Fruit fly (Drosophila melanogaster): Measurements from ENCODE around the gene CG31915.
A peak's percentile ranks its signal among the peaks of the same experiment; 100 is the strongest.

The CG31915 gene

DNA sequence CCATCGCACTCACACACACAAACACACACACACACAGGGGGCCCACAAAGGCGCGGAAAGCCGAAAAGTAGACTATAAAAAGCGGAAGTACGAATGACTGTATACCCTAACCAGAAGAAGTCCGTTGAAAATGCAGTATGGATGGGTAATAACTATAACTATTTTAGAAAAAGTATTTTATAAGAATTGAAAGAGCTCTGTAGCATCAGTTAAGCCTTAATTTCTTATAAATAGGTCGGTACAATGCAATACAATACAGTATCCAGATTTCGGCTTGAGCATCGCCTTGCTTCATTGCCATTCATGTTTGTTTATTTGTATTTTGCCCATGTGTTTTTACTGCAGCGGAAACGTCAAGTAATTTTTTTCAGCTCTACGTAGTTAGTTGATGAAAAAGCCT is 41.6 kb downstream of the CG31915 start:
- TF ChIP-seq CG1529 (GFP tag; optimal IDR thresholded peaks at IDR 0.05) (no peak), Deaf1 (tag; optimal IDR thresholded peaks at IDR 0.05) (no peak), CG12769 (tag; optimal IDR thresholded peaks at IDR 0.05) (no peak), lab (GFP tag; optimal IDR thresholded peaks at IDR 0.05) (peak; percentile 72), corto (GFP tag; optimal IDR thresholded peaks at IDR 0.05) (no peak), C15 (GFP tag; IDR thresholded peaks at IDR 0.05) (no peak), CG14441 (GFP tag; IDR thresholded peaks at IDR 0.05) (no peak), dan (GFP tag; IDR thresholded peaks at IDR 0.05) (no peak), Chrac-16 (GFP tag; optimal IDR thresholded peaks at IDR 0.05) (no peak), CG17385 (GFP tag; optimal IDR thresholded peaks at IDR 0.05) (peak; percentile 26), al (GFP tag; IDR thresholded peaks at IDR 0.05) (0 out of 2 replicates have a peak, but pooled peaks have one; percentile 10), CG13624 (GFP tag; optimal IDR thresholded peaks at IDR 0.05) (no peak), ash1 (GFP tag; optimal IDR thresholded peaks at IDR 0.05) (no peak), CG3726 (GFP tag; IDR thresholded peaks at IDR 0.05) (no peak), Nf-YC (tag; optimal IDR thresholded peaks at IDR 0.05) (no peak), CG33213 (GFP tag; optimal IDR thresholded peaks at IDR 0.05) (no peak), CG2889 (GFP tag; IDR thresholded peaks at IDR 0.05) (no peak), row (GFP tag; IDR thresholded peaks at IDR 0.05) (peak; percentile 69), Lim3 (GFP tag; IDR thresholded peaks at IDR 0.05) (no peak), fu2 (GFP tag; optimal IDR thresholded peaks at IDR 0.05) (no peak), CG8089 (GFP tag; optimal IDR thresholded peaks at IDR 0.05) (no peak), pan (optimal IDR thresholded peaks at IDR 0.05) (no peak), pan (GFP tag; optimal IDR thresholded peaks at IDR 0.05 in 1 of 2, IDR thresholded peaks at IDR 0.05 in 1 of 2) (peak in 1 of 2 experiments; percentile 51), Mes4 (GFP tag; optimal IDR thresholded peaks at IDR 0.05) (no peak), Elba2 (GFP tag; optimal IDR thresholded peaks at IDR 0.05) (no peak), H15 (GFP tag; IDR thresholded peaks at IDR 0.05) (no peak), tgo (GFP tag; IDR thresholded peaks at IDR 0.05) (no peak; the same call in 2 of the 3 replicates), NfI (GFP tag; optimal IDR thresholded peaks at IDR 0.05) (no peak), Dip3 (GFP tag; optimal IDR thresholded peaks at IDR 0.05) (no peak), phol (tag; optimal IDR thresholded peaks at IDR 0.05) (no peak), CG32767 (GFP tag; IDR thresholded peaks at IDR 0.05) (no peak), MESR4 (GFP tag; optimal IDR thresholded peaks at IDR 0.05) (no peak), lov (optimal IDR thresholded peaks at IDR 0.05) (no peak), lov (GFP tag; IDR thresholded peaks at IDR 0.05) (no peak), CG7786 (GFP tag; optimal IDR thresholded peaks at IDR 0.05) (no peak), danr (GFP tag; IDR thresholded peaks at IDR 0.05) (0 out of 2 replicates have a peak, but pooled peaks have one; percentile 7), nerfin-1 (tag; optimal IDR thresholded peaks at IDR 0.05) (no peak), ranshi (GFP tag; IDR thresholded peaks at IDR 0.05) (peak; percentile 10; the same call in 1 of the 2 replicates), CG10565 (GFP tag; optimal IDR thresholded peaks at IDR 0.05) (no peak), CG17186 (GFP tag; optimal IDR thresholded peaks at IDR 0.05) (no peak), CG3281 (GFP tag; optimal IDR thresholded peaks at IDR 0.05) (peak; percentile 34), pros (GFP tag; optimal IDR thresholded peaks at IDR 0.05) (no peak), CG11696 (GFP tag; IDR thresholded peaks at IDR 0.05) (no peak), zf30C (GFP tag; optimal IDR thresholded peaks at IDR 0.05) (no peak), CG6654 (GFP tag; optimal IDR thresholded peaks at IDR 0.05) (no peak), CG17612 (GFP tag; IDR thresholded peaks at IDR 0.05) (0 out of 2 replicates have a peak, but pooled peaks have one; percentile 28), CG9932 (GFP tag; IDR thresholded peaks at IDR 0.05) (peak; percentile 58), CG4730 (GFP tag; IDR thresholded peaks at IDR 0.05) (no peak), exex (tag; optimal IDR thresholded peaks at IDR 0.05) (no peak), kni (GFP tag; optimal IDR thresholded peaks at IDR 0.05) (no peak), peb (GFP tag; IDR thresholded peaks at IDR 0.05) (no peak), Atf3 (GFP tag; optimal IDR thresholded peaks at IDR 0.05) (no peak), Lhr (GFP tag; optimal IDR thresholded peaks at IDR 0.05) (no peak)
